Worm (Caenorhabditis elegans) whole organism, dauer: ENCODE results near the gene F54D5.2.

Experiments used
- unc-62 ChIP-seq: sonication (generic microtip); optimal IDR thresholded peaks from 2 replicates; lab custom pipeline; 2017; ENCODE audit warnings: missing biosample characterization, missing genetic modification reagents, missing genetic modification characterization

The F54D5.2 gene

ce11 chrII:11599751-11600150, 26.8 kb downstream of the F54D5.2 start, which contains the start of gene npp-5:
Gene npp-5 (minus strand): TSS chrII:11599809.
- TF ChIP-seq unc-62 (GFP tag; lab: Kevin White, UChicago), result no peak

ce11 chrII:11600711-11601110, 27.7 kb downstream of the F54D5.2 start, which contains the start of gene F07A11.4:
Gene F07A11.4 (plus strand): TSS chrII:11601011.
- TF ChIP-seq unc-62 (GFP tag; lab: Kevin White, UChicago), result no peak

- TF ChIP-seq unc-62 (GFP tag; lab: Kevin White, UChicago), result no peak
These were observed 29.5 kb downstream of the F54D5.2 start for ce11 chrII:11602387-11602960.

- no peak for TF ChIP-seq unc-62 (GFP tag; lab: Kevin White, UChicago)
These were observed 31.6 kb downstream of the F54D5.2 start for ce11 chrII:11604613-11605012.

ce11 chrII:11611462-11611861, 38.5 kb downstream of the F54D5.2 start:
- no peak for TF ChIP-seq unc-62 (GFP tag; lab: Kevin White, UChicago)

ce11 chrII:11612034-11612723, 39.2 kb downstream of the F54D5.2 start, which contains the start of gene F07A11.5:
Gene F07A11.5 (plus strand): TSS chrII:11612300.
- no peak for TF ChIP-seq unc-62 (GFP tag; lab: Kevin White, UChicago)

ce11 chrII:11614103-11614857, 41.3 kb downstream of the F54D5.2 start:
- no peak for TF ChIP-seq unc-62 (GFP tag; lab: Kevin White, UChicago)

- TF ChIP-seq unc-62 (GFP tag; lab: Kevin White, UChicago), result no peak
These were observed 43.5 kb downstream of the F54D5.2 start for ce11 chrII:11616333-11616942.

- no peak for TF ChIP-seq unc-62 (GFP tag; lab: Kevin White, UChicago)
These were observed 44.7 kb downstream of the F54D5.2 start for ce11 chrII:11617715-11618114.

ce11 chrII:11619171-11619570, 46.2 kb downstream of the F54D5.2 start:
- TF ChIP-seq unc-62 (GFP tag; lab: Kevin White, UChicago), result no peak

ce11 chrII:11619895-11620439, 47.0 kb downstream of the F54D5.2 start:
- peak; percentile 2 for TF ChIP-seq unc-62 (GFP tag; lab: Kevin White, UChicago)

ce11 chrII:11620630-11621246, 47.8 kb downstream of the F54D5.2 start:
- no peak for TF ChIP-seq unc-62 (GFP tag; lab: Kevin White, UChicago)

ce11 chrII:11621576-11621975, 48.6 kb downstream of the F54D5.2 start:
- TF ChIP-seq unc-62 (GFP tag; lab: Kevin White, UChicago), result no peak

- TF ChIP-seq unc-62 (GFP tag; lab: Kevin White, UChicago), result no peak
These were observed 49.6 kb downstream of the F54D5.2 start for ce11 chrII:11622605-11623004.
